Fruit fly (Drosophila melanogaster) whole organism, embryonic: ENCODE measurements around the gene SP1173.
A peak's percentile ranks its signal among the peaks of the same experiment; 100 is the strongest.

ENCODE experiments used
- Atf3 ChIP-seq: fragments of 200-800 bp; sonication (Bioruptor generic); optimal IDR thresholded peaks from 3 replicates; lab custom pipeline; 2016; ENCODE audit warnings: missing biosample characterization, missing genetic modification characterization
- Bgb ChIP-seq: fragments of 200-800 bp; sonication (Bioruptor generic); IDR thresholded peaks from 2 replicates; pipeline ENCODE4 v1.3.6; 2022; ENCODE audit warnings: missing biosample characterization, missing genetic modification characterization; ENCODE audit not compliant: partially characterized antibody
- Blimp-1 ChIP-seq: fragments of 200-800 bp; sonication (Bioruptor generic); optimal IDR thresholded peaks from 3 replicates; lab custom pipeline; 2018; ENCODE audit warnings: missing biosample characterization, missing genetic modification characterization, mild to moderate bottlenecking, moderate library complexity, missing genetic modification reagents
- CG11398 ChIP-seq: fragments of 200-800 bp; sonication (Bioruptor generic); optimal IDR thresholded peaks from 2 replicates; lab custom pipeline; 2016; ENCODE audit warnings: missing biosample characterization, missing genetic modification characterization
- CG11456 ChIP-seq: fragments of 200-800 bp; sonication (Bioruptor generic); IDR thresholded peaks from 3 replicates; pipeline ENCODE4 v1.3.6; 2022; ENCODE audit warnings: missing biosample characterization, missing genetic modification characterization
- CG12219 ChIP-seq: fragments of 200-800 bp; sonication (Bioruptor generic); optimal IDR thresholded peaks from 3 replicates; lab custom pipeline; 2018; ENCODE audit warnings: missing biosample characterization, mild to moderate bottlenecking, missing genetic modification characterization
- CG13424 ChIP-seq: fragments of 200-800 bp; sonication (Bioruptor generic); optimal IDR thresholded peaks from 2 replicates; lab custom pipeline; 2019; ENCODE audit warnings: missing biosample characterization, mild to moderate bottlenecking, missing genetic modification characterization, moderate library complexity
- CG13894 ChIP-seq: fragments of 200-800 bp; sonication (Bioruptor generic); optimal IDR thresholded peaks from 3 replicates; lab custom pipeline; 2018; ENCODE audit warnings: missing biosample characterization, mild to moderate bottlenecking, missing genetic modification characterization, moderate library complexity
- CG17385 ChIP-seq: fragments of 200-800 bp; sonication (Bioruptor generic); optimal IDR thresholded peaks from 3 replicates; lab custom pipeline; 2018; ENCODE audit warnings: missing biosample characterization, mild to moderate bottlenecking, missing genetic modification characterization
- CG2120 ChIP-seq: fragments of 200-800 bp; sonication (Bioruptor generic); optimal IDR thresholded peaks from 3 replicates; lab custom pipeline; 2016; ENCODE audit warnings: missing biosample characterization, missing genetic modification characterization
- CG2889 ChIP-seq: fragments of 200-800 bp; sonication (Bioruptor generic); IDR thresholded peaks from 3 replicates; pipeline ENCODE4 v1.3.6; 2022; ENCODE audit warnings: missing biosample characterization, missing genetic modification characterization
- CG3995 ChIP-seq: fragments of 200-800 bp; sonication (Bioruptor generic); optimal IDR thresholded peaks from 3 replicates; lab custom pipeline; 2016; ENCODE audit warnings: missing biosample characterization, missing genetic modification characterization
- CG7372 ChIP-seq: fragments of 200-800 bp; sonication (Bioruptor generic); IDR thresholded peaks from 2 replicates; pipeline ENCODE4 v1.3.6; 2022; ENCODE audit warnings: missing biosample characterization, missing genetic modification characterization
- CG8089 ChIP-seq: fragments of 200-800 bp; sonication (Bioruptor generic); optimal IDR thresholded peaks from 3 replicates; lab custom pipeline; 2016; ENCODE audit warnings: missing biosample characterization, missing genetic modification characterization
- CG9215 ChIP-seq: fragments of 200-800 bp; sonication (Bioruptor generic); IDR thresholded peaks from 2 replicates; pipeline ENCODE4 v1.3.6; 2022; ENCODE audit warnings: missing biosample characterization, missing genetic modification characterization
- CG9437 ChIP-seq: fragments of 200-800 bp; sonication (Bioruptor generic); optimal IDR thresholded peaks from 2 replicates; lab custom pipeline; 2018; ENCODE audit warnings: missing biosample characterization, mild to moderate bottlenecking, missing genetic modification characterization
- CG9609 ChIP-seq: fragments of 200-800 bp; sonication (Bioruptor generic); optimal IDR thresholded peaks from 3 replicates; lab custom pipeline; 2016; ENCODE audit warnings: missing biosample characterization, missing genetic modification characterization
- CG9932 ChIP-seq: fragments of 200-800 bp; sonication (Bioruptor generic); IDR thresholded peaks from 2 replicates; pipeline ENCODE4 v1.3.6; 2022; ENCODE audit warnings: missing biosample characterization, missing genetic modification characterization
- Chrac-16 ChIP-seq: fragments of 200-800 bp; sonication (Bioruptor generic); optimal IDR thresholded peaks from 3 replicates; lab custom pipeline; 2016; ENCODE audit warnings: missing biosample characterization, missing genetic modification characterization
- D ChIP-seq, 2 experiments: fragments of 200-800 bp in 1 of 2; fragments of >200 bp in 1 of 2; sonication (Bioruptor generic) in 1 of 2; optimal IDR thresholded peaks; 2 replicates in 1 of 2; 3 replicates in 1 of 2; lab custom pipeline; 2017; ENCODE audit warnings: mild to moderate bottlenecking in 1 of 2, missing biosample characterization in 1 of 2, missing genetic modification characterization in 1 of 2, missing genetic modification reagents in 1 of 2
- Dll ChIP-seq: fragments of 200-800 bp; sonication (Bioruptor generic); IDR thresholded peaks from 4 replicates; pipeline ENCODE4 v1.3.6; 2022; ENCODE audit warnings: missing biosample characterization, missing genetic modification characterization; ENCODE audit not compliant: partially characterized antibody
- HLH54F ChIP-seq: fragments of 200-800 bp; sonication (Bioruptor generic); optimal IDR thresholded peaks from 3 replicates; lab custom pipeline; 2016; ENCODE audit warnings: missing biosample characterization, missing genetic modification characterization
- HLHmδ ChIP-seq: fragments of 200-800 bp; sonication (Bioruptor generic); optimal IDR thresholded peaks from 2 replicates; lab custom pipeline; 2018; ENCODE audit warnings: missing biosample characterization, mild to moderate bottlenecking, missing genetic modification characterization, moderate library complexity
- Hr78 ChIP-seq, 2 experiments: fragments of 200-800 bp in 1 of 2; fragments of >200 bp in 1 of 2; sonication (Bioruptor generic) in 1 of 2; optimal IDR thresholded peaks; 2 replicates each; lab custom pipeline; 2017 to 2019; ENCODE audit warnings: missing biosample characterization in 2 of 2, missing genetic modification characterization in 2 of 2, mild to moderate bottlenecking in 1 of 2, moderate library complexity in 1 of 2
- Jarid2 ChIP-seq: fragments of 200-800 bp; sonication (Bioruptor generic); optimal IDR thresholded peaks from 3 replicates; lab custom pipeline; 2017; ENCODE audit warnings: mild to moderate bottlenecking, missing biosample characterization, missing genetic modification reagents, missing genetic modification characterization
- Lhr ChIP-seq: fragments of 200-800 bp; sonication (Bioruptor generic); optimal IDR thresholded peaks from 3 replicates; lab custom pipeline; 2017; ENCODE audit warnings: mild to moderate bottlenecking, missing biosample characterization, missing genetic modification reagents, missing genetic modification characterization
- NC2β ChIP-seq: fragments of 200-800 bp; sonication (Bioruptor generic); optimal IDR thresholded peaks from 2 replicates; lab custom pipeline; 2016; ENCODE audit warnings: missing biosample characterization, missing genetic modification characterization
- Oaz ChIP-seq: fragments of 200-800 bp; sonication (Bioruptor generic); IDR thresholded peaks from 2 replicates; pipeline ENCODE4 v1.3.6; 2022; ENCODE audit warnings: missing biosample characterization, missing genetic modification characterization
- Poxn ChIP-seq: fragments of 200-800 bp; sonication (Bioruptor generic); IDR thresholded peaks from 2 replicates; pipeline ENCODE4 v1.3.6; 2022; ENCODE audit warnings: missing biosample characterization, missing genetic modification characterization
- Scr ChIP-seq: fragments of 200-800 bp; sonication (Bioruptor generic); IDR thresholded peaks from 2 replicates; pipeline ENCODE4 v1.3.6; 2022; ENCODE audit warnings: missing biosample characterization, missing genetic modification characterization; ENCODE audit not compliant: partially characterized antibody
- Six4 ChIP-seq: fragments of 200-800 bp; sonication (Bioruptor generic); optimal IDR thresholded peaks from 2 replicates; lab custom pipeline; 2016; ENCODE audit warnings: missing biosample characterization, missing genetic modification characterization
- Tbp ChIP-seq: fragments of >200 bp; optimal IDR thresholded peaks from 2 replicates; lab custom pipeline; 2018; ENCODE audit warnings: missing biosample characterization, missing genetic modification characterization
- amos ChIP-seq: fragments of 200-800 bp; sonication (Bioruptor generic); IDR thresholded peaks from 2 replicates; pipeline ENCODE4 v1.3.6; 2022; ENCODE audit warnings: missing biosample characterization, missing genetic modification characterization; ENCODE audit not compliant: partially characterized antibody
- aop ChIP-seq: fragments of 200-800 bp; sonication (Bioruptor generic); IDR thresholded peaks from 2 replicates; pipeline ENCODE4 v1.3.6; 2022; ENCODE audit warnings: missing biosample characterization, missing genetic modification characterization
- ato ChIP-seq: fragments of 200-800 bp; sonication (Bioruptor generic); IDR thresholded peaks from 2 replicates; pipeline ENCODE4 v1.3.6; 2022; ENCODE audit warnings: missing biosample characterization, missing genetic modification characterization; ENCODE audit not compliant: partially characterized antibody
- crc ChIP-seq: fragments of 200-800 bp; sonication (Bioruptor generic); optimal IDR thresholded peaks from 2 replicates; lab custom pipeline; 2016; ENCODE audit warnings: missing biosample characterization, missing genetic modification characterization
- cwo ChIP-seq: fragments of 200-800 bp; sonication (Bioruptor generic); optimal IDR thresholded peaks from 3 replicates; lab custom pipeline; 2017; ENCODE audit warnings: missing biosample characterization, missing genetic modification characterization, mild to moderate bottlenecking, moderate library complexity, missing genetic modification reagents
- dati ChIP-seq: fragments of 200-800 bp; sonication (Bioruptor generic); IDR thresholded peaks from 2 replicates; pipeline ENCODE4 v1.3.6; 2022; ENCODE audit warnings: missing biosample characterization, missing genetic modification characterization
- hb ChIP-seq: fragments of 200-800 bp; sonication (Bioruptor generic); IDR thresholded peaks from 3 replicates; pipeline ENCODE4 v1.3.6; 2022; ENCODE audit warnings: missing biosample characterization, missing genetic modification characterization; ENCODE audit not compliant: partially characterized antibody
- hth ChIP-seq: fragments of >200 bp; optimal IDR thresholded peaks from 2 replicates; lab custom pipeline; 2017; ENCODE audit warnings: inconsistent platforms
- maf-S ChIP-seq: fragments of 200-800 bp; sonication (Bioruptor generic); optimal IDR thresholded peaks from 2 replicates; lab custom pipeline; 2016; ENCODE audit warnings: missing biosample characterization, missing genetic modification characterization
- ro ChIP-seq: fragments of 200-800 bp; sonication (Bioruptor generic); IDR thresholded peaks from 2 replicates; pipeline ENCODE4 v1.3.6; 2022; ENCODE audit warnings: missing biosample characterization, missing genetic modification characterization
- salm ChIP-seq: fragments of 200-800 bp; sonication (Bioruptor generic); optimal IDR thresholded peaks from 2 replicates; lab custom pipeline; 2018; ENCODE audit warnings: missing biosample characterization, mild to moderate bottlenecking, missing genetic modification characterization
- sna ChIP-seq: fragments of 200-800 bp; sonication (Bioruptor generic); IDR thresholded peaks from 2 replicates; pipeline ENCODE4 v1.3.6; 2022; ENCODE audit warnings: missing biosample characterization, missing genetic modification characterization; ENCODE audit not compliant: partially characterized antibody
- sob ChIP-seq: fragments of 200-800 bp; sonication (Bioruptor generic); IDR thresholded peaks from 2 replicates; pipeline ENCODE4 v1.3.6; 2022; ENCODE audit warnings: missing biosample characterization, missing genetic modification characterization
- tio ChIP-seq: fragments of 200-800 bp; sonication (Bioruptor generic); optimal IDR thresholded peaks from 2 replicates; lab custom pipeline; 2017; ENCODE audit warnings: missing biosample characterization, missing genetic modification characterization, inconsistent platforms
- tna ChIP-seq: fragments of 200-800 bp; sonication (Bioruptor generic); IDR thresholded peaks from 2 replicates; pipeline ENCODE4 v1.3.6; 2022; ENCODE audit warnings: missing biosample characterization, missing genetic modification characterization; ENCODE audit not compliant: partially characterized antibody
- zf30C ChIP-seq: fragments of 200-800 bp; sonication (Bioruptor generic); optimal IDR thresholded peaks from 3 replicates; lab custom pipeline; 2018; ENCODE audit warnings: missing biosample characterization, mild to moderate bottlenecking, missing genetic modification characterization

Gene SP1173

dm6 chr3L:6708995-6709606 lies 5.8 kb upstream of the SP1173 start (continued):
- TF ChIP-seq ato (GFP tag; lab: Robert Waterston, UW), result no peak
- TF ChIP-seq CG2120, result peak; percentile 61
- peak; percentile 26 for TF ChIP-seq CG9609
- peak; percentile 76 for TF ChIP-seq tio (GFP tag; lab: Kevin White, UChicago)
- TF ChIP-seq CG11456 (GFP tag; lab: Robert Waterston, UW), result peak; percentile 96
- peak; percentile 82 for TF ChIP-seq CG17385 (GFP tag; lab: Kevin White, UChicago)
- TF ChIP-seq Hr78 (GFP tag; optimal IDR thresholded peaks at IDR 0.05; lab: Kevin White, UChicago), result no peak
- no peak for TF ChIP-seq Tbp (GFP tag; lab: Kevin White, UChicago)
- TF ChIP-seq NC2β (GFP tag; lab: Kevin White, UChicago), result peak; percentile 58
- peak; percentile 19; the same call in 1 of the 2 replicates for TF ChIP-seq ro
- peak; percentile 92 for TF ChIP-seq sob (GFP tag; lab: Robert Waterston, UW)
- peak; percentile 70 for TF ChIP-seq cwo (GFP tag; lab: Kevin White, UChicago)
- peak; percentile 60 for TF ChIP-seq HLH54F (GFP tag; lab: Kevin White, UChicago)
- no peak for TF ChIP-seq tna (GFP tag; lab: Robert Waterston, UW)
- TF ChIP-seq zf30C (GFP tag; lab: Kevin White, UChicago), result no peak
- TF ChIP-seq Six4, result peak; percentile 77
- peak; percentile 84 for TF ChIP-seq maf-S
- peak; percentile 81 for TF ChIP-seq Jarid2 (GFP tag; lab: Kevin White, UChicago)
- peak; percentile 83 for TF ChIP-seq CG9932 (GFP tag; lab: Robert Waterston, UW)
- TF ChIP-seq Blimp-1 (GFP tag; lab: Kevin White, UChicago), result peak; percentile 65
- no peak for TF ChIP-seq hb (GFP tag; lab: Robert Waterston, UW)
- peak; percentile 65 for TF ChIP-seq CG9215 (GFP tag; lab: Robert Waterston, UW)
- peak; percentile 69 for TF ChIP-seq CG3995 (GFP tag; lab: Kevin White, UChicago)
- no peak for TF ChIP-seq Scr (GFP tag; lab: Robert Waterston, UW)
- peak; percentile 79 for TF ChIP-seq CG7372 (GFP tag; lab: Robert Waterston, UW)
- TF ChIP-seq CG9437 (GFP tag; lab: Kevin White, UChicago), result peak; percentile 71
- TF ChIP-seq CG2889 (GFP tag; lab: Robert Waterston, UW), result 0 out of 3 replicates have a peak, but pooled peaks have one; percentile 21
- peak; percentile 55 for TF ChIP-seq dati (GFP tag; lab: Robert Waterston, UW)
- no peak for TF ChIP-seq HLHmδ (GFP tag; lab: Kevin White, UChicago)
- peak; percentile 50 for TF ChIP-seq CG11398 (GFP tag; lab: Kevin White, UChicago)
- TF ChIP-seq CG13894 (tag; lab: Kevin White, UChicago), result peak; percentile 72
- TF ChIP-seq Lhr (GFP tag; lab: Kevin White, UChicago), result peak; percentile 59
- peak; percentile 60 for TF ChIP-seq Poxn (GFP tag; lab: Robert Waterston, UW)
- no peak for TF ChIP-seq Dll
- no peak for TF ChIP-seq aop
- TF ChIP-seq sna (GFP tag; lab: Robert Waterston, UW), result no peak
- peak; percentile 68 for TF ChIP-seq salm (tag; lab: Kevin White, UChicago)
- TF ChIP-seq CG13424 (tag; lab: Kevin White, UChicago), result peak; percentile 54
- TF ChIP-seq hth, result no peak
- peak; percentile 31 for TF ChIP-seq crc
- TF ChIP-seq Oaz (GFP tag; lab: Robert Waterston, UW), result peak; percentile 79
- TF ChIP-seq Chrac-16 (GFP tag; lab: Kevin White, UChicago), result peak; percentile 23
- peak; percentile 74 for TF ChIP-seq CG12219
- TF ChIP-seq Bgb (GFP tag; lab: Robert Waterston, UW), result peak; percentile 43; the same call in 1 of the 2 replicates
- TF ChIP-seq Atf3 (GFP tag; lab: Kevin White, UChicago), result peak; percentile 44
- TF ChIP-seq CG8089 (GFP tag; lab: Kevin White, UChicago), result peak; percentile 51
- no peak for TF ChIP-seq D (optimal IDR thresholded peaks at IDR 0.05; lab: Kevin White, UChicago)
- peak; percentile 35 for TF ChIP-seq D (GFP tag; optimal IDR thresholded peaks at IDR 0.05; lab: Kevin White, UChicago)
- no peak; the same call in 1 of the 2 replicates for TF ChIP-seq amos (GFP tag; lab: Robert Waterston, UW)
